1 worm cellular context compared by ENCODE assay signal in genomic region chrX:13206911-13207310, ce11.
TF ChIP-seq lines count a peak whose summit lies in the region.

No protein-coding gene starts in this region.

TF ChIP-seq in whole organism, L1 larva, 84 proteins besides CTCF, POLR2A, EP300 and RAD21 (continued from another document):
- TF ChIP-seq pag-3 (tag; optimal IDR thresholded peaks at IDR 0.05; lab: Kevin White, UChicago; ENCODE audit: borderline replicate concordance, insufficient read depth) = no peak
- no peak for TF ChIP-seq nhr-12 (tag; optimal IDR thresholded peaks at IDR 0.05; lab: Kevin White, UChicago)
- no peak for TF ChIP-seq nhr-71 (tag; optimal IDR thresholded peaks at IDR 0.05; lab: Kevin White, UChicago)
- TF ChIP-seq fkh-10 (GFP tag; optimal IDR thresholded peaks at IDR 0.05; lab: Kevin White, UChicago) = peak; percentile 84
- no peak for TF ChIP-seq tbx-2 (tag; optimal IDR thresholded peaks at IDR 0.05; lab: Kevin White, UChicago)
- no peak for TF ChIP-seq mdl-1 (tag; optimal IDR thresholded peaks at IDR 0.05; lab: Kevin White, UChicago)
- TF ChIP-seq sox-4 (tag; optimal IDR thresholded peaks at IDR 0.05; lab: Kevin White, UChicago) = no peak
- no peak for TF ChIP-seq nhr-20 (tag; optimal IDR thresholded peaks at IDR 0.05; lab: Kevin White, UChicago)
- TF ChIP-seq lin-14 (GFP tag; optimal IDR thresholded peaks at IDR 0.05; lab: Kevin White, UChicago) = peak; percentile 74
- TF ChIP-seq efl-3 (GFP tag; optimal IDR thresholded peaks at IDR 0.05; lab: Kevin White, UChicago) = no peak
- TF ChIP-seq ceh-82 (tag; optimal IDR thresholded peaks at IDR 0.05; lab: Kevin White, UChicago) = peak in 1 of 3 experiments; percentile 6
- TF ChIP-seq fos-1 (tag; optimal IDR thresholded peaks at IDR 0.05; lab: Kevin White, UChicago) = no peak
- TF ChIP-seq ceh-90 (tag; optimal IDR thresholded peaks at IDR 0.05; lab: Kevin White, UChicago) = no peak
- no peak for TF ChIP-seq ama-1 (optimal IDR thresholded peaks at IDR 0.05; lab: Kevin White, UChicago)
- TF ChIP-seq mef-2 (tag; optimal IDR thresholded peaks at IDR 0.05; lab: Kevin White, UChicago) = no peak
- no peak for TF ChIP-seq nhr-28 (tag; optimal IDR thresholded peaks at IDR 0.05; lab: Kevin White, UChicago)
- no peak for TF ChIP-seq unc-62 (GFP tag; optimal IDR thresholded peaks at IDR 0.05; lab: Kevin White, UChicago)
- no peak for TF ChIP-seq nhr-19 (GFP tag; conservative IDR thresholded peaks at IDR 0.05; lab: Robert Waterston, UW)
- TF ChIP-seq efl-1 (optimal IDR thresholded peaks at IDR 0.05; lab: Kevin White, UChicago) = no peak
- TF ChIP-seq efl-1 (GFP tag; optimal IDR thresholded peaks at IDR 0.05 in 1 of 2; lab: Kevin White, UChicago) = peak in 1 of 2 experiments; percentile 82
- TF ChIP-seq elt-2 (tag; optimal IDR thresholded peaks at IDR 0.05; lab: Kevin White, UChicago) = no peak
- TF ChIP-seq ceh-63 (GFP tag; optimal IDR thresholded peaks at IDR 0.05; lab: Kevin White, UChicago) = no peak
- TF ChIP-seq ces-1 (GFP tag; optimal IDR thresholded peaks at IDR 0.05; lab: Kevin White, UChicago) = no peak
